Worm (Caenorhabditis elegans) whole organism, L1 larva: ENCODE results near the gene ztf-30.

Experiments
- C34B4.2 ChIP-seq: sonication (generic microtip); optimal IDR thresholded peaks from 2 replicates; lab custom pipeline; 2017; ENCODE audit warnings: mild to moderate bottlenecking, missing genetic modification characterization, missing compliant biosample characterization
- F16B12.6 ChIP-seq: fragments of 150-350 bp; optimal IDR thresholded peaks from 2 replicates; lab custom pipeline; 2014; ENCODE audit warnings: missing biosample characterization, missing genetic modification characterization
- aha-1 ChIP-seq: fragments of 150-350 bp; optimal IDR thresholded peaks from 2 replicates; lab custom pipeline; 2014; ENCODE audit warnings: missing biosample characterization, missing genetic modification characterization
- ama-1 ChIP-seq: fragments of 150-350 bp; optimal IDR thresholded peaks from 2 replicates; lab custom pipeline; 2014
- blmp-1 ChIP-seq: fragments of 150-350 bp; optimal IDR thresholded peaks from 2 replicates; lab custom pipeline; 2014; ENCODE audit warnings: missing biosample characterization, missing genetic modification characterization
- ceh-8 ChIP-seq: fragments of 200-800 bp; sonication (Bioruptor generic); optimal IDR thresholded peaks from 2 replicates; lab custom pipeline; 2018; ENCODE audit warnings: mild to moderate bottlenecking, missing genetic modification characterization, moderate library complexity, missing compliant biosample characterization
- ceh-90 ChIP-seq: sonication (generic microtip); optimal IDR thresholded peaks from 2 replicates; lab custom pipeline; 2016; ENCODE audit warnings: missing genetic modification characterization, missing compliant biosample characterization
- egl-13 ChIP-seq: sonication (generic microtip); optimal IDR thresholded peaks from 2 replicates; lab custom pipeline; 2016; ENCODE audit warnings: missing genotype, missing genetic modification reagents, missing genetic modification characterization, missing compliant biosample characterization
- elt-2 ChIP-seq: sonication (generic microtip); optimal IDR thresholded peaks from 2 replicates; lab custom pipeline; 2016; ENCODE audit warnings: missing genetic modification characterization, mild to moderate bottlenecking, inconsistent platforms, missing compliant biosample characterization, missing genetic modification reagents
- elt-3 ChIP-seq, 6 experiments: fragments of 150-350 bp in 1 of 6; sonication (generic microtip); optimal IDR thresholded peaks; 2 replicates each; lab custom pipeline; 2017 to 2018; ENCODE audit warnings: missing biosample characterization in 6 of 6, missing genetic modification characterization in 6 of 6, inconsistent platforms in 1 of 6
- fkh-8 ChIP-seq: sonication (generic microtip); optimal IDR thresholded peaks from 2 replicates; lab custom pipeline; 2016; ENCODE audit warnings: mild to moderate bottlenecking, missing genetic modification characterization, missing compliant biosample characterization
- hlh-17 ChIP-seq: fragments of 200-800 bp; sonication (Bioruptor generic); optimal IDR thresholded peaks from 2 replicates; lab custom pipeline; 2018; ENCODE audit warnings: missing genetic modification characterization, mild to moderate bottlenecking, missing compliant biosample characterization, moderate library complexity, borderline replicate concordance
- hlh-4 ChIP-seq: sonication (generic microtip); optimal IDR thresholded peaks from 2 replicates; lab custom pipeline; 2016; ENCODE audit warnings: mild to moderate bottlenecking, missing genetic modification characterization, missing compliant biosample characterization
- hpl-2 ChIP-seq: fragments of 150-350 bp; optimal IDR thresholded peaks from 2 replicates; lab custom pipeline; 2014; ENCODE audit warnings: missing biosample characterization, missing genetic modification reagents, missing genetic modification characterization
- irx-1 ChIP-seq: sonication (generic microtip); optimal IDR thresholded peaks from 2 replicates; lab custom pipeline; 2016; ENCODE audit warnings: missing genetic modification characterization, missing compliant biosample characterization
- lin-13 ChIP-seq: fragments of 150-350 bp; optimal IDR thresholded peaks from 2 replicates; lab custom pipeline; 2014; ENCODE audit warnings: missing biosample characterization, missing genetic modification reagents, missing genetic modification characterization
- lin-14 ChIP-seq: fragments of 200-800 bp; sonication (Bioruptor generic); optimal IDR thresholded peaks from 2 replicates; lab custom pipeline; 2018; ENCODE audit warnings: mild to moderate bottlenecking, missing genetic modification characterization, moderate library complexity, missing compliant biosample characterization
- lin-15B ChIP-seq: fragments of 150-350 bp; sonication (generic microtip); optimal IDR thresholded peaks from 3 replicates; lab custom pipeline; 2014; ENCODE audit warnings: missing biosample characterization, missing genetic modification characterization
- lin-39 ChIP-seq: fragments of 150-350 bp; optimal IDR thresholded peaks from 2 replicates; lab custom pipeline; 2014; ENCODE audit warnings: missing biosample characterization, missing genetic modification reagents, missing genetic modification characterization
- lir-3 ChIP-seq: sonication (generic microtip); optimal IDR thresholded peaks from 2 replicates; lab custom pipeline; 2016; ENCODE audit warnings: mild to moderate bottlenecking, missing genetic modification characterization, moderate library complexity, missing compliant biosample characterization; ENCODE audit not compliant: poor library complexity
- lsy-2 ChIP-seq, 2 experiments: fragments of 150-350 bp; optimal IDR thresholded peaks; 2 replicates each; lab custom pipeline; 2014; ENCODE audit warnings: missing biosample characterization in 2 of 2, missing genetic modification characterization in 2 of 2
- mab-9 ChIP-seq: fragments of 200-800 bp; sonication (Bioruptor generic); IDR thresholded peaks from 2 replicates; pipeline ENCODE4 v1.3.6; 2022; ENCODE audit warnings: missing genetic modification reagents, missing genetic modification characterization, missing compliant biosample characterization
- mep-1 ChIP-seq: fragments of 150-350 bp; optimal IDR thresholded peaks from 2 replicates; lab custom pipeline; 2014; ENCODE audit warnings: missing biosample characterization, missing genetic modification characterization
- nhr-12 ChIP-seq: sonication (generic microtip); optimal IDR thresholded peaks from 2 replicates; lab custom pipeline; 2017; ENCODE audit warnings: missing biosample characterization, missing genetic modification characterization
- nhr-19 ChIP-seq: fragments of 200-800 bp; sonication (Bioruptor generic); conservative IDR thresholded peaks from 2 replicates; pipeline ENCODE4 v1.3.6; 2022; ENCODE audit warnings: missing genetic modification characterization, missing compliant biosample characterization
- nhr-77 ChIP-seq: fragments of 150-350 bp; optimal IDR thresholded peaks from 2 replicates; lab custom pipeline; 2014; ENCODE audit warnings: missing biosample characterization, missing genetic modification characterization
- nhr-84 ChIP-seq: sonication (generic microtip); optimal IDR thresholded peaks from 2 replicates; lab custom pipeline; 2017; ENCODE audit warnings: missing biosample characterization, missing genetic modification characterization
- nhr-85 ChIP-seq: sonication (generic microtip); peaks from one replicate; lab custom pipeline; 2016; ENCODE audit warnings: missing genetic modification characterization, inconsistent platforms, missing compliant biosample characterization
- pax-3 ChIP-seq: fragments of 200-800 bp; sonication (Bioruptor generic); optimal IDR thresholded peaks from 2 replicates; lab custom pipeline; 2018; ENCODE audit warnings: mild to moderate bottlenecking, missing genetic modification characterization, moderate library complexity, missing compliant biosample characterization
- rnt-1 ChIP-seq: sonication (generic microtip); optimal IDR thresholded peaks from 2 replicates; lab custom pipeline; 2016; ENCODE audit warnings: mild to moderate bottlenecking, missing genetic modification characterization, moderate library complexity, missing compliant biosample characterization
- sox-4 ChIP-seq: sonication (generic microtip); optimal IDR thresholded peaks from 2 replicates; lab custom pipeline; 2016; ENCODE audit warnings: missing genetic modification characterization, missing compliant biosample characterization
- sptf-1 ChIP-seq: fragments of 150-350 bp; optimal IDR thresholded peaks from 2 replicates; lab custom pipeline; 2014; ENCODE audit warnings: missing biosample characterization, missing genetic modification characterization
- xbp-1 ChIP-seq: sonication (generic microtip); optimal IDR thresholded peaks from 2 replicates; lab custom pipeline; 2016; ENCODE audit warnings: missing genetic modification characterization, missing compliant biosample characterization
- zag-1 ChIP-seq: fragments of 150-350 bp; optimal IDR thresholded peaks from 2 replicates; lab custom pipeline; 2014; ENCODE audit warnings: missing biosample characterization, missing genetic modification characterization
- ztf-4 ChIP-seq: fragments of 150-350 bp; optimal IDR thresholded peaks from 2 replicates; lab custom pipeline; 2014; ENCODE audit warnings: missing biosample characterization, missing genetic modification characterization

ztf-30 gene

DNA sequence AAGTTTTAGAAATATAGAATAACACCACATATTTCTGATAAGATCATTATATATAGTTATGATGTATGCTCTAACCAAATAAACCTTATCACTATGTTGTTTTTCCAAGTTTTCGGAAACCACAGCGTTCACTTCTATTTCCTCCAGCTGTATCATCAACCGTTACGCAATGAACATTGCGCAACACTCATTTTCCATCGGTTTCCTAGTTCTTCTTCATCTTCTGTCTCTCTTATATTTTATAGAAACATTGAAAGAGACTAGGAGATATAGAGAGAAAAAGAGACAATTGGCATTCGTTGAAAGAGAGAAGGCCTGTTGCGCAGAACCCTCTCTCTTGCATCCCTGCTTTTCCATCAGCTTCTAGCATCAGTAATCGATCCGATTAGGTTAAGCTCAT lies 23.4 kb downstream of the ztf-30 start:
- TF ChIP-seq blmp-1 (tag; lab: Kevin White, UChicago) = peak; percentile 56
- no peak for TF ChIP-seq ceh-90 (tag; lab: Kevin White, UChicago)
- TF ChIP-seq, all 84 proteins: peak for 1

DNA sequence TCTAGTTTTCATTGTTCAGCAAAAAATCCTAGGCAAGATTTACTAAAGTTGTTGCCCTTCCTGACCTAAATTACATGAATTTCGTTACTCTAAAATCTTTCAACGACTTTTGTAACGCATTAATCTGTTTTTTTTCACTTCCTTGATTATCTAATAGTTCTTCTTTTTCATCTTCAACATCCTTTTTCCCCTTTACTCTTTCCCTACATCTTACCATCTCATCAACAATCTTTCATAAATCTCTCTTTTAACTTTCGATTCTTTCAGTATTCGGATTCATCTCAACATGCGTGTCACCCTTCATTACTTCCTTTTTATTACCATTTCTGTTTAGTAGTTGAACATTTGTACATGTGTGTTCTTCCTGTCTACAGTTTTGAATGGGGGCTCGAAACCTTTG lies 23.8 kb downstream of the ztf-30 start:
- TF ChIP-seq lsy-2 (tag; optimal IDR thresholded peaks at IDR 0.05; lab: Kevin White, UChicago) = no peak
- no peak for TF ChIP-seq ztf-4 (tag; lab: Kevin White, UChicago)
- no peak for TF ChIP-seq nhr-12 (tag; lab: Kevin White, UChicago)
- no peak for TF ChIP-seq ceh-8 (GFP tag; lab: Kevin White, UChicago)
- TF ChIP-seq sptf-1 (tag; lab: Kevin White, UChicago) = no peak
- TF ChIP-seq lin-13 (GFP tag; lab: Kevin White, UChicago) = no peak
- TF ChIP-seq hlh-4 = no peak
- TF ChIP-seq rnt-1 (tag; lab: Kevin White, UChicago) = no peak
- no peak for TF ChIP-seq zag-1 (tag; lab: Kevin White, UChicago)
- peak; percentile 8 for TF ChIP-seq blmp-1 (tag; lab: Kevin White, UChicago)
- TF ChIP-seq irx-1 (tag; lab: Kevin White, UChicago) = no peak
- TF ChIP-seq C34B4.2 (tag; lab: Kevin White, UChicago) = no peak
- no peak for TF ChIP-seq ceh-90 (tag; lab: Kevin White, UChicago)
- peak; percentile 58 for TF ChIP-seq nhr-85 (tag; lab: Kevin White, UChicago)
- TF ChIP-seq sox-4 (tag; lab: Kevin White, UChicago) = no peak
- TF ChIP-seq, all 84 proteins: peak for 2

DNA sequence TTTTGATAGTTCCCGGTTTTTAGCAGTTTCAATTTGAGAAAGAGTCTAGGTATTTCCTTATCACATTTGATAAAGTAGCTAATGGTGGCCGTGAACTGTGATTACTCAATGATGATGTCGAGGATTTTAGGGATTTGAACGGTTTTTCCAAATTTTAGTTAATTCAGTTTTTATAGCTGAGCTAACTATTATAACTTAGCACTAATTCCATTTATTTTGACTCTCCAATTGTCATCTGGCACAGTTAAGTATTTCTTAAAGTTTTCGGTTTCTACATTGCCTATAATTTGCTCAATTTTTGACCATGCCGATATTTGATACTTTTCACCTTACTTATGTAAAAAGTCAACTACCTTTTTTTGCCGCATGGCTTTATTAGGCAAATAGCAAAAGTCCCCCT lies 24.4 kb downstream of the ztf-30 start:
- TF ChIP-seq elt-3 (tag; optimal IDR thresholded peaks at IDR 0.05; lab: Kevin White, UChicago) (peak in 1 of 6 experiments; percentile 13), ceh-8 (GFP tag; lab: Kevin White, UChicago) (no peak)

DNA sequence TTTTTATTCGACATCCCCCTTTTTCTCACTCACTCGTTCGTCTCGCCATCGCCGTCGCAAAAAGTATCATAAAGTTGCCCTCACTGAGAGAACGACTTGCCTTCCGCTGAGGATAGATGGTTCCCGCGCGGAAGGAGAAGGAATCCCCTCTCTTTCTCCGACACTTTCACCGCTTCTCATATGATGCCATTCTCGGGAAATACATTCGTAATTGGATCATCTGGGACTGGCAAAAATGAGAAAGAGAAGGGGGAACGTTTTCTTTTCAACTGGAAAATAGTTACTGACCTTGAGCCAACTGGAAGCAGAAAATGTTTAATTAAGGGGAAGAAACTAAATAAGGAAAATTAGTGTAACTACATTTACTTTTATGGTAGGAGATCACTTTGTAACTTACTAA lies 25.8 kb downstream of the ztf-30 start:
- TF ChIP-seq elt-2 (no peak), lin-14 (GFP tag; lab: Kevin White, UChicago) (peak; percentile 32), blmp-1 (tag; lab: Kevin White, UChicago) (peak; percentile 91), mab-9 (no peak), mep-1 (tag; lab: Kevin White, UChicago) (peak; percentile 23), hlh-17 (GFP tag; lab: Kevin White, UChicago) (no peak), nhr-77 (tag; lab: Kevin White, UChicago) (no peak), lir-3 (tag; lab: Kevin White, UChicago) (no peak), xbp-1 (tag; lab: Kevin White, UChicago) (no peak), ama-1 (no peak), sptf-1 (tag; lab: Kevin White, UChicago) (no peak)

DNA sequence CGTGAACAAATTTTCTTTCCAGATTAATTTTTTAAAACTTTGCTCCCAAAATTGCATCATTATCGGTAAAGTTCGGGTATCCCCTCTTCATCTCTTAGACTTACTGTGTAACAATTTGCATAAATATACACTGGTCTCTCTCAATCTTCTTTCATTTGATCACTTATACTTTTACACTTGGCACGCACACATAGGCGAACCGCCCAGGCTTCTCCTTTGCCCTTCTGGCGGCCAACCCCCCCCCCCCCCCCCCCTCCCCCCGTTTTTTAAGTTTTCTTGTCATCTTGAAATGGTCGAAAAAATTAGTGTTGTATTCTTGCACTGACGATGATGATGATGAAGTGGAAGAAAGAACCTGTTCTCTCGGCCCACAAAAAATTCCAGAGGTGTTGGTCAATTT lies 27.4 kb downstream of the ztf-30 start:
- TF ChIP-seq nhr-84 (tag; lab: Kevin White, UChicago) = no peak
- TF ChIP-seq pax-3 (tag; lab: Kevin White, UChicago) = no peak
- TF ChIP-seq sptf-1 (tag; lab: Kevin White, UChicago) = no peak
- no peak for TF ChIP-seq lin-15B
- no peak for TF ChIP-seq lin-39 (tag; lab: Kevin White, UChicago)
- no peak for TF ChIP-seq egl-13 (tag; lab: Kevin White, UChicago)
- no peak for TF ChIP-seq hpl-2
- no peak for TF ChIP-seq lin-13 (GFP tag; lab: Kevin White, UChicago)
- no peak for TF ChIP-seq blmp-1 (tag; lab: Kevin White, UChicago)
- no peak for TF ChIP-seq F16B12.6
- no peak for TF ChIP-seq aha-1 (tag; lab: Kevin White, UChicago)
- TF ChIP-seq fkh-8 (tag; lab: Kevin White, UChicago) = no peak
- no peak for TF ChIP-seq nhr-19 (GFP tag; lab: Robert Waterston, UW)
